Worm (Caenorhabditis elegans): Measurements from ENCODE around the gene Y43F8C.11.
A peak's percentile ranks its signal among the peaks of the same experiment; 100 is the strongest.

Y43F8C.11 gene

DNA sequence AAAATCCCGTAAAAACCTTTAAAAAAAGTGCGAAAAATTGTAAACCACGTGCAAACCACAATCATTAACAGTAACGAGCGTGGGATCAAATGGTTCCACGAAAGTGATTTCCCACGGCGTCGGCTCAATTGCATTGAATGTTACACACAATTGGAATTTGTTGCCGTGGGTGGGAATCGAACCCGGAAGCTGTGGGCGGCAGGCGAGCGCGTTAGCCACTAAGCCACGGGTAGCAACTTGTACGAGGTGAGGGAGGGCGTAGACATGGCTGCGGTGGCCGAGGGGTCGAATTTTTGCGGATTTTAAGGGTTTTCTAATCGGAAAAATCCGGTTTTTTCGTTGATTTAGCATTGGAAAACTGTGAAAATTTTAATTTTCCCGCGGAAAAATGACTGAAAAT lies 27.0 kb upstream of the Y43F8C.11 start (continued):
- TF ChIP-seq pha-4 (tag; optimal IDR thresholded peaks at IDR 0.05): no peak
- peak; percentile 99 for TF ChIP-seq pag-3 (tag; optimal IDR thresholded peaks at IDR 0.05; ENCODE audit: borderline replicate concordance)
- TF ChIP-seq pqm-1 (tag; optimal IDR thresholded peaks at IDR 0.05): peak; percentile 96
- no peak for TF ChIP-seq pax-1 (tag; optimal IDR thresholded peaks at IDR 0.05)
- TF ChIP-seq ceh-19 (GFP tag; optimal IDR thresholded peaks at IDR 0.05): peak; percentile 98
- peak; percentile 98 for TF ChIP-seq ceh-18 (tag; optimal IDR thresholded peaks at IDR 0.05)
- TF ChIP-seq hlh-15 (tag; optimal IDR thresholded peaks at IDR 0.05): peak; percentile 94
- TF ChIP-seq ceh-31 (tag; optimal IDR thresholded peaks at IDR 0.05): peak; percentile 92
- peak; percentile 86 for TF ChIP-seq zip-5 (tag; optimal IDR thresholded peaks at IDR 0.05)
- peak; percentile 98 for TF ChIP-seq ceh-6 (GFP tag; optimal IDR thresholded peaks at IDR 0.05)
- peak; percentile 96 for TF ChIP-seq ceh-30 (tag; optimal IDR thresholded peaks at IDR 0.05)
- TF ChIP-seq unc-86 (tag; optimal IDR thresholded peaks at IDR 0.05): peak; percentile 98
- peak; percentile 96 for TF ChIP-seq fkh-6 (tag; optimal IDR thresholded peaks at IDR 0.05)
- peak; percentile 98 for TF ChIP-seq T23F11.4 (GFP tag; optimal IDR thresholded peaks at IDR 0.05)
- TF ChIP-seq unc-3 (GFP tag; conservative IDR thresholded peaks at IDR 0.05): peak; percentile 90
- peak; percentile 97 for TF ChIP-seq unc-3 (tag; optimal IDR thresholded peaks at IDR 0.05)
- peak; percentile 91 for TF ChIP-seq C08G9.2 (tag; optimal IDR thresholded peaks at IDR 0.05)
- TF ChIP-seq ref-2 (tag; optimal IDR thresholded peaks at IDR 0.05): peak; percentile 98
- peak; percentile 98 for TF ChIP-seq eyg-1 (tag; optimal IDR thresholded peaks at IDR 0.05)
- peak; percentile 95 for TF ChIP-seq lin-11 (tag; optimal IDR thresholded peaks at IDR 0.05)
- peak; percentile 67 for TF ChIP-seq unc-55 (GFP tag; optimal IDR thresholded peaks at IDR 0.05)
- peak; percentile 98 for TF ChIP-seq K02D7.2 (tag; optimal IDR thresholded peaks at IDR 0.05)
- peak; percentile 96 for TF ChIP-seq ceh-48 (tag; optimal IDR thresholded peaks at IDR 0.05)
- peak; percentile 94 for TF ChIP-seq K09A11.1 (tag; optimal IDR thresholded peaks at IDR 0.05; ENCODE audit: insufficient read depth)
- peak; percentile 21 for TF ChIP-seq pros-1 (tag; optimal IDR thresholded peaks at IDR 0.05)
- TF ChIP-seq ceh-24 (tag; optimal IDR thresholded peaks at IDR 0.05): peak; percentile 93
- TF ChIP-seq rnt-1 (tag; optimal IDR thresholded peaks at IDR 0.05): peak; percentile 98
- peak; percentile 97 for TF ChIP-seq ttx-3 (tag; optimal IDR thresholded peaks at IDR 0.05)
- peak; percentile 95 for TF ChIP-seq F13H6.1 (tag; optimal IDR thresholded peaks at IDR 0.05)
- peak; percentile 95 for TF ChIP-seq gmeb-2 (tag; optimal IDR thresholded peaks at IDR 0.05)
- peak; percentile 99 for TF ChIP-seq pat-9 (tag; optimal IDR thresholded peaks at IDR 0.05)
- peak; percentile 97 for TF ChIP-seq dve-1 (tag; optimal IDR thresholded peaks at IDR 0.05)
- peak; percentile 82 for TF ChIP-seq fkh-10 (GFP tag; optimal IDR thresholded peaks at IDR 0.05)
- TF ChIP-seq ceh-14 (tag; optimal IDR thresholded peaks at IDR 0.05): peak; percentile 97
- peak; percentile 96 for TF ChIP-seq npax-4 (tag; optimal IDR thresholded peaks at IDR 0.05)
- peak; percentile 98 for TF ChIP-seq sox-4 (tag; optimal IDR thresholded peaks at IDR 0.05)
- peak; percentile 98 for TF ChIP-seq nhr-232 (tag; optimal IDR thresholded peaks at IDR 0.05)
- TF ChIP-seq syd-9 (tag; optimal IDR thresholded peaks at IDR 0.05): peak; percentile 99
- TF ChIP-seq ceh-2 (tag; optimal IDR thresholded peaks at IDR 0.05): peak; percentile 96
- peak; percentile 72 for TF ChIP-seq hlh-30 (tag; optimal IDR thresholded peaks at IDR 0.05; ENCODE audit: insufficient read depth)
- TF ChIP-seq nfya-1 (tag; optimal IDR thresholded peaks at IDR 0.05): peak; percentile 89
- peak; percentile 97 for TF ChIP-seq ceh-45 (GFP tag; IDR thresholded peaks at IDR 0.05)
- peak; percentile 97 for TF ChIP-seq hlh-13 (GFP tag; optimal IDR thresholded peaks at IDR 0.05)
- TF ChIP-seq che-1 (tag; optimal IDR thresholded peaks at IDR 0.05): peak; percentile 97
- TF ChIP-seq madf-2 (tag; optimal IDR thresholded peaks at IDR 0.05): peak; percentile 97
- TF ChIP-seq dmd-4 (tag; optimal IDR thresholded peaks at IDR 0.05; ENCODE audit: borderline replicate concordance): peak; percentile 95

Data from whole organism, late embryonic.